Worm (Caenorhabditis elegans) whole organism, L2 larva: ENCODE measurements around the gene T06E6.1.

Experiments
- F13H6.1 ChIP-seq: sonication (generic microtip); optimal IDR thresholded peaks from 2 replicates; lab custom pipeline; 2016; ENCODE audit warnings: missing genetic modification characterization, missing compliant biosample characterization
- nhr-129 ChIP-seq: fragments of 150-350 bp; optimal IDR thresholded peaks from 2 replicates; lab custom pipeline; 2014; ENCODE audit warnings: missing biosample characterization, missing genetic modification characterization
- nhr-237 ChIP-seq: fragments of 150-350 bp; optimal IDR thresholded peaks from 2 replicates; lab custom pipeline; 2014; ENCODE audit warnings: missing biosample characterization, missing genetic modification characterization
- snpc-4 ChIP-seq: fragments of 150-350 bp; optimal IDR thresholded peaks from 2 replicates; lab custom pipeline; 2014; ENCODE audit warnings: missing biosample characterization, missing genetic modification characterization
- unc-39 ChIP-seq: fragments of 150-350 bp; optimal IDR thresholded peaks from 2 replicates; lab custom pipeline; 2014; ENCODE audit warnings: missing biosample characterization, missing genetic modification characterization
- unc-62 ChIP-seq: fragments of 150-350 bp; optimal IDR thresholded peaks from 2 replicates; lab custom pipeline; 2014; ENCODE audit warnings: missing biosample characterization, missing genetic modification reagents, missing genetic modification characterization

DNA sequence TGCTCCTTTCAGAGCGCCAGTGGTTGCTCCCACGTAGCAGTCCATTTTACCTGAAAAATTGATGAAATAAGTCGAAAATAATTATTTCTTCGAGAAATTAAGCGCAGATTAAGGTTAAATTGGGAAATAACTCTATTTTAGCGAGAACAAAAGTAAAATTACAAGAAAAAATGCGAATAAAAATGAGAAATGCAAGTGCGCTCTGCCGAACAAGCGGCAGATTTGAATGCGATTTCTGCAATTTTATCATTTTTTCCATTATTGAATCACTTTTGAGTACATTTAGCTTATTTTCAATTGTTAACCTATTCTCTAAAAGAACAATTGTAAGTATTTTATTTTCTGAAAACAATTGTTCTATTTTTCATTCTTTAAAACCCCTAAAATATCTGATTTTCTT, at the start of gene T06E6.1:
- TF ChIP-seq unc-62 (GFP tag; lab: Kevin White, UChicago) (no peak), unc-39 (no peak), nhr-129 (tag; lab: Kevin White, UChicago) (no peak), nhr-237 (no peak), F13H6.1 (tag; lab: Kevin White, UChicago) (no peak), snpc-4 (tag; lab: Kevin White, UChicago) (no peak)
